Worm (Caenorhabditis elegans) whole organism, mixed stage, embryonic: ENCODE results near the gene rgef-1.

ENCODE experiments used
- ceh-43 ChIP-seq: fragments of 200-800 bp; sonication (Bioruptor generic); optimal IDR thresholded peaks from 2 replicates; lab custom pipeline; 2018; ENCODE audit warnings: mild to moderate bottlenecking, missing genetic modification characterization, moderate library complexity, missing compliant biosample characterization
- lin-13 ChIP-seq: fragments of 150-350 bp; optimal IDR thresholded peaks from 2 replicates; lab custom pipeline; 2014; ENCODE audit warnings: missing biosample characterization, missing genetic modification characterization
- mls-2 ChIP-seq: sonication (generic microtip); optimal IDR thresholded peaks from 2 replicates; lab custom pipeline; 2016; ENCODE audit warnings: mild to moderate bottlenecking, missing genetic modification characterization, moderate library complexity, missing compliant biosample characterization
- sptf-1 ChIP-seq: sonication (generic microtip); optimal IDR thresholded peaks from 2 replicates; lab custom pipeline; 2017; ENCODE audit warnings: mild to moderate bottlenecking, missing genetic modification characterization, moderate library complexity, missing compliant biosample characterization
- zip-8 ChIP-seq: fragments of 150-350 bp; optimal IDR thresholded peaks from 2 replicates; lab custom pipeline; 2014; ENCODE audit warnings: missing biosample characterization, missing genetic modification characterization

DNA sequence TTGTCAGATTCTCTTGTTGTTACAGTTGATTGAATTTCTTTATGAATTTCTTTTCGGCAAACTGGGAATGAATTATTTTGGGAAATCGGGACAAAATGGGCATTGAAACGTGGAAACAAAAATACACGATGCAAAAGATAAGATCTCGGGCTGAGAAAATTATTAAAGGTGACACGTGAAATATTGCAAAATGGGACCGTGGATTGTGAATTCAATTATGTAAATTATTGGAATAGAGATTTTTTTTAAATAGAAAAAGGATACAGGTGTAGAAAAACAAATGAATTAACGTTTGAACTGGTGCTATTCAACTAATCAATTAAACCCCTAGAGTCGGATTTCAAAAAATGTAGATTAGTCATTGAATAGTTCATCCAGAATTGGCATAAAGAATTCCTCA is 7.2 kb upstream of the rgef-1 start, which contains the start of gene F25B3.4:
- TF ChIP-seq lin-13 (tag; lab: Kevin White, UChicago) (no peak), ceh-43 (GFP tag; lab: Kevin White, UChicago) (no peak), mls-2 (tag; lab: Kevin White, UChicago) (no peak), sptf-1 (no peak), zip-8 (tag; lab: Kevin White, UChicago) (no peak)
